Fruit fly (Drosophila melanogaster): ENCODE data around the gene CG32485.
A peak's percentile ranks its signal among the peaks of the same experiment; 100 is the strongest.

CG32485 gene

dm6 chr3L:3076954-3077353 lies 26.8 kb downstream of the CG32485 start:
- no peak for TF ChIP-seq CG32264 (GFP tag; optimal IDR thresholded peaks at IDR 0.05)

DNA sequence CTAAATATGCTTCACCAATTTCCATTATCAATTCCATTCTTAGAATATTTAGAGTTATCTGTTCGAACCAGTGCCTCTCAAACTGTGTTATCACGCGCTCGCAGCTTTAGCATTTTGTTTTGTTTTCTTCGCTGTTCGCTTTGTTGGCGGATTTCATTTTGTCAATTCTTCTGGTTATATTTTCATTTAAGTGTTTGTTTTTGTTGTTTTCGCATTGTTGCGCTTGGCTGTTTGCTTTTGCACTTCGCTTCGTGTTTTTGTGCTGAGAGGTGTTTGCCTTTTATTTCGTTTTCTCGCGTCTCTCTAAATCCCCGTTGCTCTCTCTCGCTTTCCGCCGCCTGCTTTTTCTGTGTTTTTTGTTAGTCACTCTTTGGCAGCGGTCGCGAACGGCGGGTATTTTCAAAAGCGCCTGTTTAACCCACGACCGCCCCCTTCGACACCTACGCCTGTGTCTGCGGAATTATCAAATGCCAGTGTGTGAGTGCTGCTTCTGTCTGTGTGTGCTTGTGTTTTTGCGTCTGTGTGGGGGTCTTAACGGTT lies 27.5 kb downstream of the CG32485 start:
- TF ChIP-seq woc (GFP tag; optimal IDR thresholded peaks at IDR 0.05): peak; percentile 51
- TF ChIP-seq dmrt93B (GFP tag; optimal IDR thresholded peaks at IDR 0.05): no peak
- peak; percentile 96 for TF ChIP-seq psq (GFP tag; optimal IDR thresholded peaks at IDR 0.05)
- no peak for TF ChIP-seq usp (GFP tag; optimal IDR thresholded peaks at IDR 0.05)
- TF ChIP-seq HLH106 (tag; optimal IDR thresholded peaks at IDR 0.05): peak; percentile 30
- TF ChIP-seq Mio (GFP tag; optimal IDR thresholded peaks at IDR 0.05): peak; percentile 42
- TF ChIP-seq N (GFP tag; optimal IDR thresholded peaks at IDR 0.05): no peak
- TF ChIP-seq Jra (GFP tag; optimal IDR thresholded peaks at IDR 0.05): peak; percentile 87
- TF ChIP-seq Vsx2 (GFP tag; optimal IDR thresholded peaks at IDR 0.05; ENCODE audit: partially characterized antibody): no peak
- no peak for TF ChIP-seq lola (GFP tag; optimal IDR thresholded peaks at IDR 0.05)
- TF ChIP-seq br (GFP tag; optimal IDR thresholded peaks at IDR 0.05): peak; percentile 75
- TF ChIP-seq pan (optimal IDR thresholded peaks at IDR 0.05): no peak
- peak; percentile 44 for TF ChIP-seq jim (GFP tag; optimal IDR thresholded peaks at IDR 0.05)
- TF ChIP-seq GATAd (GFP tag; optimal IDR thresholded peaks at IDR 0.05): no peak
- peak; percentile 59 to 79 for TF ChIP-seq foxo (GFP tag; optimal IDR thresholded peaks at IDR 0.05)
- TF ChIP-seq CrebA (GFP tag; optimal IDR thresholded peaks at IDR 0.05; ENCODE audit: borderline replicate concordance): peak; percentile 89
- TF ChIP-seq sv (GFP tag; optimal IDR thresholded peaks at IDR 0.05): no peak
- no peak for TF ChIP-seq CG9705 (GFP tag; optimal IDR thresholded peaks at IDR 0.05)
- peak; percentile 52 for TF ChIP-seq ey (GFP tag; optimal IDR thresholded peaks at IDR 0.05)
- TF ChIP-seq dsf (GFP tag; optimal IDR thresholded peaks at IDR 0.05; ENCODE audit: borderline replicate concordance): no peak
- TF ChIP-seq Hnf4 (GFP tag; optimal IDR thresholded peaks at IDR 0.05): peak; percentile 64
- peak; percentile 82 for TF ChIP-seq Dif (GFP tag; optimal IDR thresholded peaks at IDR 0.05; ENCODE audit: partially characterized antibody)
- TF ChIP-seq OdsH (GFP tag; optimal IDR thresholded peaks at IDR 0.05): peak; percentile 55
- TF ChIP-seq dl (GFP tag; optimal IDR thresholded peaks at IDR 0.05; ENCODE audit: insufficient read depth in 1 of 2, partially characterized antibody in 2 of 2): peak; percentile 44 to 69
- peak; percentile 22 for TF ChIP-seq brk (GFP tag; optimal IDR thresholded peaks at IDR 0.05)
- peak; percentile 75 for TF ChIP-seq rgr (GFP tag; optimal IDR thresholded peaks at IDR 0.05)
- TF ChIP-seq Hr83 (GFP tag; optimal IDR thresholded peaks at IDR 0.05; ENCODE audit: poor library complexity, severe bottlenecking): peak; percentile 82
- peak; percentile 20 for TF ChIP-seq Myc (optimal IDR thresholded peaks at IDR 0.05)
- no peak for TF ChIP-seq CG32264 (GFP tag; optimal IDR thresholded peaks at IDR 0.05)
- peak; percentile 81 for TF ChIP-seq Rel (GFP tag; optimal IDR thresholded peaks at IDR 0.05)
- peak; percentile 82 for TF ChIP-seq Rel (tag; optimal IDR thresholded peaks at IDR 0.05)
- TF ChIP-seq Sp1 (GFP tag; optimal IDR thresholded peaks at IDR 0.05): peak; percentile 81
- peak; percentile 81 for TF ChIP-seq h (GFP tag; optimal IDR thresholded peaks at IDR 0.05)
- peak; percentile 59 for TF ChIP-seq fru (GFP tag; optimal IDR thresholded peaks at IDR 0.05)
- TF ChIP-seq Hr78 (GFP tag; optimal IDR thresholded peaks at IDR 0.05): no peak
- TF ChIP-seq sage (GFP tag; optimal IDR thresholded peaks at IDR 0.05): no peak
- TF ChIP-seq Abd-B (GFP tag; optimal IDR thresholded peaks at IDR 0.05): no peak
- peak; percentile 3 for TF ChIP-seq tai (GFP tag; optimal IDR thresholded peaks at IDR 0.05)
- no peak for TF ChIP-seq Dfd (GFP tag; optimal IDR thresholded peaks at IDR 0.05)

dm6 chr3L:3078398-3079155 lies 28.5 kb downstream of the CG32485 start:
- no peak for TF ChIP-seq dl (GFP tag; optimal IDR thresholded peaks at IDR 0.05; ENCODE audit: insufficient read depth in 1 of 2, partially characterized antibody in 2 of 2)
- peak; percentile 31 for TF ChIP-seq brk (GFP tag; optimal IDR thresholded peaks at IDR 0.05)
- TF ChIP-seq Hr78 (GFP tag; optimal IDR thresholded peaks at IDR 0.05): no peak
- no peak for TF ChIP-seq lola (GFP tag; optimal IDR thresholded peaks at IDR 0.05)
- no peak for TF ChIP-seq N (GFP tag; optimal IDR thresholded peaks at IDR 0.05)
- peak in 1 of 2 experiments; percentile 15 for TF ChIP-seq foxo (GFP tag; optimal IDR thresholded peaks at IDR 0.05)
- TF ChIP-seq Vsx2 (GFP tag; optimal IDR thresholded peaks at IDR 0.05; ENCODE audit: partially characterized antibody): no peak
- TF ChIP-seq sv (GFP tag; optimal IDR thresholded peaks at IDR 0.05): no peak
- TF ChIP-seq br (GFP tag; optimal IDR thresholded peaks at IDR 0.05): peak; percentile 45
- peak; percentile 16 for TF ChIP-seq dmrt93B (GFP tag; optimal IDR thresholded peaks at IDR 0.05)
- peak; percentile 20 for TF ChIP-seq Sp1 (GFP tag; optimal IDR thresholded peaks at IDR 0.05)
- TF ChIP-seq Dfd (GFP tag; optimal IDR thresholded peaks at IDR 0.05): no peak
- no peak for TF ChIP-seq sage (GFP tag; optimal IDR thresholded peaks at IDR 0.05)
- peak; percentile 46 for TF ChIP-seq HLH106 (tag; optimal IDR thresholded peaks at IDR 0.05)
- TF ChIP-seq CG32264 (GFP tag; optimal IDR thresholded peaks at IDR 0.05): no peak
- no peak for TF ChIP-seq Abd-B (GFP tag; optimal IDR thresholded peaks at IDR 0.05)
- TF ChIP-seq OdsH (GFP tag; optimal IDR thresholded peaks at IDR 0.05): peak; percentile 32
- TF ChIP-seq dsf (GFP tag; optimal IDR thresholded peaks at IDR 0.05; ENCODE audit: borderline replicate concordance): no peak
- TF ChIP-seq GATAd (GFP tag; optimal IDR thresholded peaks at IDR 0.05): no peak
- TF ChIP-seq CrebA (GFP tag; optimal IDR thresholded peaks at IDR 0.05; ENCODE audit: borderline replicate concordance): no peak
- no peak for TF ChIP-seq Jra (GFP tag; optimal IDR thresholded peaks at IDR 0.05)
- peak; percentile 39 for TF ChIP-seq rgr (GFP tag; optimal IDR thresholded peaks at IDR 0.05)
- TF ChIP-seq Rel (GFP tag; optimal IDR thresholded peaks at IDR 0.05): no peak
- TF ChIP-seq Rel (tag; optimal IDR thresholded peaks at IDR 0.05): peak; percentile 85
- TF ChIP-seq h (GFP tag; optimal IDR thresholded peaks at IDR 0.05): peak; percentile 41
- peak; percentile 9 for TF ChIP-seq psq (GFP tag; optimal IDR thresholded peaks at IDR 0.05)
- no peak for TF ChIP-seq pan (optimal IDR thresholded peaks at IDR 0.05)
- TF ChIP-seq ey (GFP tag; optimal IDR thresholded peaks at IDR 0.05): peak; percentile 31
- no peak for TF ChIP-seq Myc (optimal IDR thresholded peaks at IDR 0.05)
- peak; percentile 17 for TF ChIP-seq fru (GFP tag; optimal IDR thresholded peaks at IDR 0.05)
- no peak for TF ChIP-seq jim (GFP tag; optimal IDR thresholded peaks at IDR 0.05)
- TF ChIP-seq Hnf4 (GFP tag; optimal IDR thresholded peaks at IDR 0.05): no peak
- no peak for TF ChIP-seq Dif (GFP tag; optimal IDR thresholded peaks at IDR 0.05; ENCODE audit: partially characterized antibody)
- no peak for TF ChIP-seq Mio (GFP tag; optimal IDR thresholded peaks at IDR 0.05)
- TF ChIP-seq Hr83 (GFP tag; optimal IDR thresholded peaks at IDR 0.05; ENCODE audit: poor library complexity, severe bottlenecking): peak; percentile 40
